Worm (Caenorhabditis elegans) whole organism, midembryonic: ENCODE measurements around the gene ZC84.1.

ENCODE experiments used
- cog-1 ChIP-seq: sonication (generic microtip); optimal IDR thresholded peaks from 2 replicates; lab custom pipeline; 2016; ENCODE audit warnings: missing genetic modification characterization, missing compliant biosample characterization
- flt-1 ChIP-seq: fragments of 200-800 bp; sonication (Bioruptor generic); IDR thresholded peaks from 2 replicates; pipeline ENCODE4 v1.3.6; 2022; ENCODE audit warnings: missing genetic modification characterization, missing compliant biosample characterization
- klf-2 ChIP-seq: fragments of 200-800 bp; sonication (Bioruptor generic); conservative IDR thresholded peaks from 2 replicates; pipeline ENCODE4 v1.3.6; 2022; ENCODE audit warnings: missing genetic modification reagents, missing genetic modification characterization, missing compliant biosample characterization
- med-1 ChIP-seq: sonication (generic microtip); optimal IDR thresholded peaks from 2 replicates; lab custom pipeline; 2017; ENCODE audit warnings: missing genetic modification characterization, mild to moderate bottlenecking, missing compliant biosample characterization, antibody characterized with exemption, missing genetic modification reagents; ENCODE audit not compliant: insufficient read depth
- ref-1 ChIP-seq: fragments of 200-800 bp; sonication (Bioruptor generic); conservative IDR thresholded peaks from 2 replicates; pipeline ENCODE4 v1.3.6; 2022; ENCODE audit warnings: missing genetic modification reagents, missing genetic modification characterization, missing compliant biosample characterization
- tab-1 ChIP-seq: fragments of 200-800 bp; sonication (Bioruptor generic); IDR thresholded peaks from 2 replicates; pipeline ENCODE4 v1.3.6; 2022; ENCODE audit warnings: missing genetic modification characterization, missing compliant biosample characterization
- ztf-23 ChIP-seq: fragments of 200-800 bp; sonication (Bioruptor generic); IDR thresholded peaks from 2 replicates; pipeline ENCODE4 v1.3.6; 2022; ENCODE audit warnings: missing genetic modification reagents, missing genetic modification characterization, missing compliant biosample characterization
- ztf-29 ChIP-seq: fragments of 200-800 bp; sonication (Bioruptor generic); IDR thresholded peaks from 2 replicates; pipeline ENCODE4 v1.3.6; 2022; ENCODE audit warnings: missing genetic modification reagents, missing genetic modification characterization, missing compliant biosample characterization

ce11 chrIII:9154766-9155165 is 51.3 kb downstream of the ZC84.1 start, which contains the start of gene irld-34:
- no peak for TF ChIP-seq flt-1 (GFP tag; lab: Robert Waterston, UW)
- TF ChIP-seq klf-2 (GFP tag; lab: Robert Waterston, UW) = no peak
- TF ChIP-seq tab-1 = no peak
- TF ChIP-seq cog-1 (tag; lab: Kevin White, UChicago) = no peak
- no peak for TF ChIP-seq ztf-23 (GFP tag; lab: Robert Waterston, UW)
- TF ChIP-seq ztf-29 (GFP tag; lab: Robert Waterston, UW) = no peak
- TF ChIP-seq ref-1 (GFP tag; lab: Robert Waterston, UW) = no peak
- no peak for TF ChIP-seq med-1
